Fruit fly (Drosophila melanogaster) S2 (cell line): Measurements from ENCODE around the gene slx1.

ENCODE experiments used
- CG8478 ChIP-seq: fragments of >200 bp; optimal IDR thresholded peaks from 2 replicates; lab custom pipeline; 2018
- CTCF ChIP-seq, 2 experiments: fragments of >200 bp; optimal IDR thresholded peaks; 2 replicates each; lab custom pipeline; 2018

The slx1 gene

dm6 chr3R:4658991-4659933 lies 17.5 kb downstream of the slx1 start, which contains the start of gene smash:
TSS of gene smash (plus strand) at chr3R:4659579.
- TF ChIP-seq CTCF (optimal IDR thresholded peaks at IDR 0.05; lab: Kevin White, UChicago) (peak; percentile 22 to 25), CG8478 (lab: Kevin White, UChicago) (no peak)

DNA sequence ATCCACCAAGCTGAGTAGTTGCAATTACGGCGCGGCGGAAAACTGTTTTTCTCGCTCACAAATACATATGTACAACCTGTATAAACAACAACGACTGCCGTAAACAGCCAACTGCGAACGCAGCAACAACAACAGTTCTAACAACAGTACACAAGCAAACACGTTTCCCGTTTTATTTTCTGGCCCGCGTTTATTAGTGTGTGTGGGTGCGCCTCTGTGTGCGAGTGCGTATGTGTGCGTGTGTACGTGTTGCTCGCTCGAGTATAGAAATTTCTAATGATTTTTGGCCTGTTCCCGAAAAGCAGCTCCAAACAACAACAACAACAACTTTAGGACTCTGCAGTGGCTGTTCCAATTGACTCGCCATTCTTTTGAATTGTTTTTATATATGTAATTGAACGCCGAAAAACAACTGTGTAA lies 18.2 kb downstream of the slx1 start:
- TF ChIP-seq CTCF (optimal IDR thresholded peaks at IDR 0.05; lab: Kevin White, UChicago) = no peak
- no peak for TF ChIP-seq CG8478 (lab: Kevin White, UChicago)

dm6 chr3R:4661640-4662039 lies 19.9 kb downstream of the slx1 start:
- TF ChIP-seq CTCF (optimal IDR thresholded peaks at IDR 0.05; lab: Kevin White, UChicago) = no peak
- TF ChIP-seq CG8478 (lab: Kevin White, UChicago) = no peak

dm6 chr3R:4663068-4663467 lies 21.3 kb downstream of the slx1 start:
- TF ChIP-seq CTCF (optimal IDR thresholded peaks at IDR 0.05; lab: Kevin White, UChicago) = no peak

DNA sequence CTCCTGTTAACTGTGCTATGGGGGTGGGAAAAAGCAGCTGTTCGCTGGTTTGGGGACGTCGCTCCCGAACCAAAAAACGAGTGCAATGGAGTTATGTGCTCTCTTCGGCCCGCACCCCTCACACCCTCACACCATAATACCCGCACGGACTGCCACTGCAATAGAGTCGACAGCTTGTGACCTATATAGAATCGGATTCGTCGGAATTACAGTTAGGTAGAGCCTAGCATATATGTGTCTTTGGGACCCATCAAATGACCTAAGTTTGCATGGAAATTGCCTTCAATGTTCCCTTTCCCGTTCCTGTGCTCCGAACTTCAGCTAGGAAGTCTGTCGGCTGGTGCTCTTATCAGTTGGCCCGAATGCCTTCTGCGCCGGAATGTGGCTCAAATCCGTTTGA lies 22.4 kb downstream of the slx1 start:
- TF ChIP-seq CTCF (optimal IDR thresholded peaks at IDR 0.05; lab: Kevin White, UChicago) (no peak), CG8478 (lab: Kevin White, UChicago) (no peak)

DNA sequence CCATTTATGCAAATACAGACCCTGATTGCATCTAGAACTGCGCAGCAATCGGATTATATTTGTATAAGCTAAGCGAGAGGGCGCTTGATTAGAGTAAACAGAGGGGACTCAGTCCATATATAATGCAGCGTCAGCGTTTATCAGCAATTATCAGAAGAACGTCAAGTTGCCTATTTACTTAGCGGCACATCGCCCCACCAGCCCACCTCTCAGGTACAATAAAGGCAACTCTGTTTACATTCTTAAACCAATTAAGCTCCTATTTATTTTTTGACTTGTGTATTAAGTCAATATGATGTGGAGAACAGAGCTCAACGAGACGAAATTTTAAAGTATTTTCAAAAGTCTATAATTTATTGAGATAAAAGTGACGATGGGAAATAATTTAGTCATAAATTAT lies 23.2 kb downstream of the slx1 start:
- no peak for TF ChIP-seq CTCF (optimal IDR thresholded peaks at IDR 0.05; lab: Kevin White, UChicago)
- no peak for TF ChIP-seq CG8478 (lab: Kevin White, UChicago)

DNA sequence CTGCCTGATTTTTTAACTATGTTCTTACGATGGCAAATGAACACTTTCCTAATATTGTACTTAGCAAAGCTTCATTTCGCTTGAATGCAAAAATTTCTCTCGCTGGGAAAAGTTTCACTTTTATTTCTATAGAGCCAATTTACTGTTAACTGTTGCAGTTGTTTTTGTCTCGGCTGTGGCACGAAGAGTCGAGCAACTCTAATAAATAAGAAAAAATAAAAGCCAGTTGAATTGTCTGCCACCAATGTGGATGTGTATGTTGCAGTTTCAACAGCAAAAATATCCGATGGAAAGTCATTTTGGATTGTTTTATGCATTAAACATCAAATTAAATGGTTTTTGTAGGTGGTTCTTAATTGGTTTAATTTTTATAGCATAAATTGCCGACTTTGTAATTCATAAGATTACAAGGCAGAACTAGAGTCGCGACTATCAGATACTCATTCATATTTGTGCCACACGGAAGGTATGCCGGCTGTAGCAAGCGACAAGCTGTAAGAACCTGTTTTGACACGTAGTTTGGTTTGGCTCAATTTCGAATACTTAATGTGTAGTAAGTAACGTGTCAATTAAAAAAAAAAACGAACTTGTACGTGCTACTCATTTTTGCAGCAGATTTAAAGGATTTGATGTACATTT lies 24.4 kb downstream of the slx1 start:
- TF ChIP-seq CG8478 (lab: Kevin White, UChicago) (no peak), CTCF (optimal IDR thresholded peaks at IDR 0.05; lab: Kevin White, UChicago) (no peak)

DNA sequence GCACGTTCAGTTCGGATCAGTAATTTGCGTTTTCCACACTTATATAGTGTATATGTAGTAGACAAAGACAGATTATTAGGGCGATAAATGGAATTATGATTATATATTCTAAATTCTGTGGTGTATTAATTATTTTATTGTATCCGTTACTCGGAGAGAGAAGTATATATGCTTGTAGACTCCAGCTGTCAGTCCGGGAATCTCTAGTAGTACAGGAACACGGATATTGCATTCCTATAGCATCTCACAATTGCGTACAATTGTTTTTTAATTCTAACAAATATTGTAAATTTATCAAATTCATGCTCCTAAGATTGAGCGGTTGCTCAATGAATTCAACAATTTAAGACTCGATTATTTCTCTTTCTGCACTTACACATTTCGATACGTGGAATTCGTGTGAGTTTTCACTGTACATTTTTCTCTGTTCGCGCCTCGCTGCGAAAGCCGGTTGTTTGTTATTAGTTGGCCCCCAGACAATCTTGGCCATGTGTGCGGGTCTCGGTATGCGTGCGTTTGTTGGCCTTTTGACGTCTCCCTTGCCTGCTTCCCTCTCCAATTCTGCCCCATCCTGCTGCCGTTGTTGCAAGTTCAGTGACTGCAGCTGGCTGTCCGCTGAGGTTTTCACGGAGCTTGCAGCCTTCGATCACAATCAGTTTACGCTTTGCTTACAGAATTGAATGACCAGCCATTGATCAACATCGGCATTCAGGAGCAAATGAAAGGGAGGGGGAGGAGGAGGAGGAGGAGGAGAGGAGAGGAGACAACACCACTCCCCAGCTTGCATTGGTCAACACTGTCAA lies 25.8 kb downstream of the slx1 start:
- TF ChIP-seq CG8478 (lab: Kevin White, UChicago) = no peak
- TF ChIP-seq CTCF (optimal IDR thresholded peaks at IDR 0.05; lab: Kevin White, UChicago) = no peak

- TF ChIP-seq CG8478 (lab: Kevin White, UChicago) (no peak), CTCF (optimal IDR thresholded peaks at IDR 0.05; lab: Kevin White, UChicago) (no peak)
Observed at dm6 chr3R:4676981-4677665, 35.4 kb downstream of the slx1 start.

DNA sequence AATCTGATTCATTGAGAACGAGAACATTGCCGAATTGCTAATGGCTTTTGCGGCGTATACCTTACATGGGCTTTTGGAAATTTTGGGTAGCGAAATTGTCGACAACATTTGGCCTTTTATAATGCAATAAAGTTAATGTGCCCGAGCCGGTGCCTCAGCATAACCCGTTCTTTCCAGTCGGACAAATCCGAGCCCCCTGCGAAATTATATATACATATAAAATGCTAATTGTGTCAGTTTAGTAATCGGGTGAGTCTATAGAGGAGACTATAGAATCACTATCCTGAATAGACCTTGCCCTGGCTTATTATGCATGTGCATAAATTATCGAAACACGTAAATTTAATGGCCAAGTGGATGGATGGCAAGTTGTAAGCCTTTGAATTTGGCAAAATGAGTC lies 36.6 kb downstream of the slx1 start:
- TF ChIP-seq CG8478 (lab: Kevin White, UChicago) = no peak
- TF ChIP-seq CTCF (optimal IDR thresholded peaks at IDR 0.05; lab: Kevin White, UChicago) = no peak

dm6 chr3R:4684811-4685210 lies 43.0 kb downstream of the slx1 start:
- peak; percentile 79 to 80 for TF ChIP-seq CTCF (optimal IDR thresholded peaks at IDR 0.05; lab: Kevin White, UChicago)

dm6 chr3R:4687207-4687606 lies 45.4 kb downstream of the slx1 start:
- TF ChIP-seq CTCF (optimal IDR thresholded peaks at IDR 0.05; lab: Kevin White, UChicago) = no peak
- TF ChIP-seq CG8478 (lab: Kevin White, UChicago) = no peak

- TF ChIP-seq CG8478 (lab: Kevin White, UChicago) = no peak
- TF ChIP-seq CTCF (optimal IDR thresholded peaks at IDR 0.05; lab: Kevin White, UChicago) = no peak
Observed at dm6 chr3R:4690508-4690907, 48.7 kb downstream of the slx1 start, which contains the start of gene CG33927. TSS of gene CG33927 (minus strand) at chr3R:4690608.
